Worm (Caenorhabditis elegans): Measurements from ENCODE around the gene eif-3.K.

eif-3.K gene

ce11 chrV:12937098-12937497, 16.7 kb upstream of the eif-3.K start, which contains the start of gene T16G1.6:
Gene T16G1.6, minus strand, starts transcription at chrV:12937174.
- TF ChIP-seq lin-15B (tag; optimal IDR thresholded peaks at IDR 0.05): no peak
- peak; percentile 90 for TF ChIP-seq pqm-1 (tag; optimal IDR thresholded peaks at IDR 0.05)
- peak; percentile 91 for TF ChIP-seq elt-2 (tag; optimal IDR thresholded peaks at IDR 0.05)

- TF ChIP-seq jun-1 (tag; optimal IDR thresholded peaks at IDR 0.05) (no peak), skn-1 (tag; optimal IDR thresholded peaks at IDR 0.05) (no peak), elt-2 (tag; optimal IDR thresholded peaks at IDR 0.05) (peak; percentile 25), nhr-12 (tag; optimal IDR thresholded peaks at IDR 0.05) (no peak)
Observed at ce11 chrV:12939434-12939833, 14.4 kb upstream of the eif-3.K start, which contains the start of gene T16G1.5. Gene T16G1.5, minus strand, starts transcription at chrV:12939552.

DNA sequence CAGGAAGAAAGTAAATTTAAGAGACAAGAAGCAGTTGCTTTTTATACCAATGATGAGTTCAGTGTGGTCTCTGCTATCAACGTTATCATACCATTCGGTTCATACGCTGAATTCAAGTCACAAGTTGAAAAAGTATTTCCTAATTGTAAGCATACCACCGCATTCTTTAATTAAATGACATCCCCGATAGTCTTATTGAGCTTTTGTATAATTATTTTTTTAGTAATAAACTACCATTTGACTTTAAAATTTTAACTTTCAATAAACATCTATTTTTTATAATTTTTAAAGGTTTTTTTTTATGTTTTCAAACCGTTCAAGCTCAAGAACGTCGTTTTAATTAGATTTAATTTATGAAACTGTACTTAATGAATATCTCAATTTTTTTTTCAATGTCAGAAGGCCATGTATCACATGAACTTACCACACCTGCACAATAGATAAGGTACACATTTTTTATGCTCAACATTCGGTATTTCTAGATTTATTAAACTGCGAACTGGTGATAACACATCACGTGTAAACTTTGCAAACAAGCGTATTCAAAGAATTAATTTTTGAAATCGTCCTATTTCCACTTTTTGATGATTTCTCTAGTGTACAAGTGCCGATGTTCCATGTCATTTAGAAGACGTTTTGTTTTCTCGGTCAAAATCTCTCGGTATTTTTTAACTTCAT, 11.9 kb upstream of the eif-3.K start, which contains the start of gene T16G1.4:
Gene T16G1.4, minus strand, starts transcription at position 51 of the 678 bp plus-strand sequence.
- TF ChIP-seq elt-3 (tag; optimal IDR thresholded peaks at IDR 0.05) (no peak), zag-1 (tag; optimal IDR thresholded peaks at IDR 0.05) (no peak), nhr-76 (tag; optimal IDR thresholded peaks at IDR 0.05) (no peak), snpc-4 (tag; optimal IDR thresholded peaks at IDR 0.05) (no peak), mml-1 (tag; optimal IDR thresholded peaks at IDR 0.05) (no peak), elt-2 (tag; optimal IDR thresholded peaks at IDR 0.05) (peak; percentile 73), nhr-12 (tag; optimal IDR thresholded peaks at IDR 0.05) (no peak), unc-39 (tag; optimal IDR thresholded peaks at IDR 0.05) (no peak), eor-1 (tag; optimal IDR thresholded peaks at IDR 0.05) (no peak), daf-12 (tag; optimal IDR thresholded peaks at IDR 0.05) (no peak), nhr-77 (tag; optimal IDR thresholded peaks at IDR 0.05) (no peak), pqm-1 (tag; optimal IDR thresholded peaks at IDR 0.05) (peak; percentile 32), tbx-2 (tag; optimal IDR thresholded peaks at IDR 0.05) (no peak), nhr-11 (tag; optimal IDR thresholded peaks at IDR 0.05) (no peak), ztf-4 (tag; optimal IDR thresholded peaks at IDR 0.05) (no peak), pha-4 (tag; optimal IDR thresholded peaks at IDR 0.05) (peak; percentile 2), fkh-2 (tag; optimal IDR thresholded peaks at IDR 0.05) (no peak), egl-5 (tag; optimal IDR thresholded peaks at IDR 0.05) (no peak), unc-62 (GFP tag; optimal IDR thresholded peaks at IDR 0.05) (no peak), ceh-82 (tag; optimal IDR thresholded peaks at IDR 0.05) (no peak)

- TF ChIP-seq nhr-76 (tag; optimal IDR thresholded peaks at IDR 0.05) (no peak), elt-1 (tag; optimal IDR thresholded peaks at IDR 0.05) (no peak), nhr-77 (tag; optimal IDR thresholded peaks at IDR 0.05) (no peak), pha-4 (tag; optimal IDR thresholded peaks at IDR 0.05) (no peak), lin-15B (tag; optimal IDR thresholded peaks at IDR 0.05) (no peak), ztf-4 (tag; optimal IDR thresholded peaks at IDR 0.05) (no peak), nhr-237 (tag; optimal IDR thresholded peaks at IDR 0.05) (no peak), tbx-2 (tag; optimal IDR thresholded peaks at IDR 0.05) (no peak), eor-1 (tag; optimal IDR thresholded peaks at IDR 0.05) (no peak), elt-3 (tag; optimal IDR thresholded peaks at IDR 0.05) (no peak), nhr-11 (tag; optimal IDR thresholded peaks at IDR 0.05) (no peak), fkh-2 (tag; optimal IDR thresholded peaks at IDR 0.05) (no peak), mml-1 (tag; optimal IDR thresholded peaks at IDR 0.05) (no peak), sea-2 (GFP tag; optimal IDR thresholded peaks at IDR 0.05) (no peak), egl-27 (tag; optimal IDR thresholded peaks at IDR 0.05) (no peak)
Observed at ce11 chrV:12943399-12943798, 10.4 kb upstream of the eif-3.K start.

ce11 chrV:12944229-12944628, 9.6 kb upstream of the eif-3.K start, which contains the start of gene T16G1.3:
Gene T16G1.3, minus strand, starts transcription at chrV:12944329.
- no peak for TF ChIP-seq unc-62 (GFP tag; optimal IDR thresholded peaks at IDR 0.05)
- no peak for TF ChIP-seq aly-2 (tag; optimal IDR thresholded peaks at IDR 0.05)
- TF ChIP-seq unc-39 (tag; optimal IDR thresholded peaks at IDR 0.05): no peak
- TF ChIP-seq eor-1 (tag; optimal IDR thresholded peaks at IDR 0.05): no peak
- no peak for TF ChIP-seq R02D3.7 (tag; optimal IDR thresholded peaks at IDR 0.05)
- no peak for TF ChIP-seq elt-1 (tag; optimal IDR thresholded peaks at IDR 0.05)
- no peak for TF ChIP-seq nhr-25 (tag; optimal IDR thresholded peaks at IDR 0.05)
- TF ChIP-seq ztf-4 (tag; optimal IDR thresholded peaks at IDR 0.05): no peak
- no peak for TF ChIP-seq snpc-4 (tag; optimal IDR thresholded peaks at IDR 0.05)
- TF ChIP-seq lsy-12 (tag; optimal IDR thresholded peaks at IDR 0.05): no peak
